Fruit fly (Drosophila melanogaster) whole organism, prepupa: ENCODE measurements around the gene Tnpo.

Experiments
- CG3032 ChIP-seq: fragments of 200-800 bp; optimal IDR thresholded peaks from 2 replicates; lab custom pipeline; 2019; ENCODE audit warnings: missing biosample characterization, mild to moderate bottlenecking, missing genetic modification characterization, moderate library complexity
- CG32006 ChIP-seq: fragments of 200-800 bp; sonication (Bioruptor generic); optimal IDR thresholded peaks from 3 replicates; lab custom pipeline; 2017; ENCODE audit warnings: missing biosample characterization, mild to moderate bottlenecking, missing genetic modification characterization
- CG6276 ChIP-seq: fragments of 200-800 bp; sonication (Bioruptor generic); optimal IDR thresholded peaks from 2 replicates; lab custom pipeline; 2017; ENCODE audit warnings: missing biosample characterization, mild to moderate bottlenecking, missing genetic modification characterization
- CG6854 ChIP-seq: fragments of 200-800 bp; sonication (Bioruptor generic); optimal IDR thresholded peaks from 2 replicates; lab custom pipeline; 2017; ENCODE audit warnings: missing biosample characterization, mild to moderate bottlenecking, missing genetic modification characterization
- CG8632 ChIP-seq: fragments of 200-800 bp; sonication (Bioruptor generic); optimal IDR thresholded peaks from 3 replicates; lab custom pipeline; 2016; ENCODE audit warnings: missing biosample characterization, missing genetic modification characterization
- Eip78C ChIP-seq: fragments of 200-800 bp; sonication (Bioruptor generic); peaks from one replicate; lab custom pipeline; 2016; ENCODE audit warnings: missing biosample characterization, missing genetic modification characterization
- Lpt ChIP-seq: fragments of 200-800 bp; sonication (Bioruptor generic); optimal IDR thresholded peaks from 3 replicates; lab custom pipeline; 2016; ENCODE audit warnings: missing biosample characterization, missing genetic modification characterization
- OdsH ChIP-seq: fragments of 200-800 bp; sonication (Bioruptor generic); optimal IDR thresholded peaks from 3 replicates; lab custom pipeline; 2016; ENCODE audit warnings: missing biosample characterization, missing genetic modification characterization
- Sox102F ChIP-seq: fragments of 200-800 bp; sonication (Bioruptor generic); optimal IDR thresholded peaks from 2 replicates; lab custom pipeline; 2016; ENCODE audit warnings: missing biosample characterization, mild to moderate bottlenecking, missing genetic modification characterization
- cyc ChIP-seq: fragments of 200-800 bp; sonication (Bioruptor generic); optimal IDR thresholded peaks from 3 replicates; lab custom pipeline; 2016; ENCODE audit warnings: missing biosample characterization, missing genetic modification characterization
- fd59A ChIP-seq: fragments of 200-800 bp; sonication (Bioruptor generic); optimal IDR thresholded peaks from 2 replicates; lab custom pipeline; 2017; ENCODE audit warnings: missing biosample characterization, mild to moderate bottlenecking, missing genetic modification characterization, missing genetic modification reagents
- pdm3 ChIP-seq: fragments of 200-800 bp; sonication (Bioruptor generic); optimal IDR thresholded peaks from 3 replicates; lab custom pipeline; 2016; ENCODE audit warnings: missing biosample characterization, missing genetic modification characterization
- spab ChIP-seq: fragments of 200-800 bp; sonication (Bioruptor generic); optimal IDR thresholded peaks from 2 replicates; lab custom pipeline; 2017; ENCODE audit warnings: missing biosample characterization, mild to moderate bottlenecking, missing genetic modification characterization, missing genetic modification reagents

dm6 chr3L:6249178-6250078 is 56.1 kb downstream of the Tnpo start:
- TF ChIP-seq OdsH (GFP tag; lab: Kevin White, UChicago), result peak; percentile 16
- no peak for TF ChIP-seq CG8632 (GFP tag; lab: Kevin White, UChicago)
- no peak for TF ChIP-seq fd59A
- peak; percentile 64 for TF ChIP-seq CG6276 (GFP tag; lab: Kevin White, UChicago)
- peak; percentile 33 for TF ChIP-seq cyc (GFP tag; lab: Kevin White, UChicago)
- TF ChIP-seq Eip78C (GFP tag; lab: Kevin White, UChicago), result peak; percentile 76
- TF ChIP-seq CG32006 (GFP tag; lab: Kevin White, UChicago), result peak; percentile 56
- peak; percentile 17 for TF ChIP-seq pdm3 (GFP tag; lab: Kevin White, UChicago)
- TF ChIP-seq spab, result no peak
- peak; percentile 19 for TF ChIP-seq Sox102F (GFP tag; lab: Kevin White, UChicago)
- TF ChIP-seq CG6854 (GFP tag; lab: Kevin White, UChicago), result peak; percentile 85
- TF ChIP-seq Lpt (GFP tag; lab: Kevin White, UChicago), result peak; percentile 20
- no peak for TF ChIP-seq CG3032 (tag; lab: Kevin White, UChicago)
